Worm (Caenorhabditis elegans): ENCODE measurements around the gene pho-1.

- TF ChIP-seq lir-1 (GFP tag; conservative IDR thresholded peaks at IDR 0.05) (no peak), rcor-1 (GFP tag; IDR thresholded peaks at IDR 0.05) (no peak), attf-6 (GFP tag; IDR thresholded peaks at IDR 0.05) (no peak), nfyb-1 (GFP tag; IDR thresholded peaks at IDR 0.05) (no peak), athp-1 (tag; optimal IDR thresholded peaks at IDR 0.05) (no peak), lin-35 (GFP tag; optimal IDR thresholded peaks at IDR 0.05) (no peak), rec-8 (tag; optimal IDR thresholded peaks at IDR 0.05) (no peak), nhr-120 (GFP tag; IDR thresholded peaks at IDR 0.05) (no peak), atf-7 (tag; optimal IDR thresholded peaks at IDR 0.05) (no peak), gei-17 (GFP tag; optimal IDR thresholded peaks at IDR 0.05) (no peak), ama-1 (optimal IDR thresholded peaks at IDR 0.05) (no peak), ama-1 (GFP tag; optimal IDR thresholded peaks at IDR 0.05) (no peak), bed-2 (GFP tag; IDR thresholded peaks at IDR 0.05) (no peak)
These were observed 10.4 kb downstream of the pho-1 start, which contains the start of gene dsh-1 for ce11 chrII:5225284-5225683.
